Worm (Caenorhabditis elegans) whole organism, L1 larva: ENCODE measurements around the gene gldi-7.

Source experiments
- C34B4.2 ChIP-seq: sonication (generic microtip); optimal IDR thresholded peaks from 2 replicates; lab custom pipeline; 2017; ENCODE audit warnings: mild to moderate bottlenecking, missing genetic modification characterization, missing compliant biosample characterization
- ces-1 ChIP-seq: fragments of 150-350 bp; optimal IDR thresholded peaks from 2 replicates; lab custom pipeline; 2014; ENCODE audit warnings: missing biosample characterization, missing genetic modification reagents, missing genetic modification characterization
- elt-3 ChIP-seq, 6 experiments: fragments of 150-350 bp in 1 of 6; sonication (generic microtip); optimal IDR thresholded peaks; 2 replicates each; lab custom pipeline; 2017 to 2018; ENCODE audit warnings: missing biosample characterization in 6 of 6, missing genetic modification characterization in 6 of 6, inconsistent platforms in 1 of 6
- hpl-2 ChIP-seq: fragments of 150-350 bp; optimal IDR thresholded peaks from 2 replicates; lab custom pipeline; 2014; ENCODE audit warnings: missing biosample characterization, missing genetic modification reagents, missing genetic modification characterization
- lir-3 ChIP-seq: sonication (generic microtip); optimal IDR thresholded peaks from 2 replicates; lab custom pipeline; 2016; ENCODE audit warnings: mild to moderate bottlenecking, missing genetic modification characterization, moderate library complexity, missing compliant biosample characterization; ENCODE audit not compliant: poor library complexity
- nhr-237 ChIP-seq: fragments of 150-350 bp; optimal IDR thresholded peaks from 2 replicates; lab custom pipeline; 2014; ENCODE audit warnings: missing biosample characterization, missing genetic modification characterization
- unc-130 ChIP-seq: fragments of 150-350 bp; optimal IDR thresholded peaks from 2 replicates; lab custom pipeline; 2017; ENCODE audit warnings: missing biosample characterization, missing genetic modification characterization, inconsistent platforms

DNA sequence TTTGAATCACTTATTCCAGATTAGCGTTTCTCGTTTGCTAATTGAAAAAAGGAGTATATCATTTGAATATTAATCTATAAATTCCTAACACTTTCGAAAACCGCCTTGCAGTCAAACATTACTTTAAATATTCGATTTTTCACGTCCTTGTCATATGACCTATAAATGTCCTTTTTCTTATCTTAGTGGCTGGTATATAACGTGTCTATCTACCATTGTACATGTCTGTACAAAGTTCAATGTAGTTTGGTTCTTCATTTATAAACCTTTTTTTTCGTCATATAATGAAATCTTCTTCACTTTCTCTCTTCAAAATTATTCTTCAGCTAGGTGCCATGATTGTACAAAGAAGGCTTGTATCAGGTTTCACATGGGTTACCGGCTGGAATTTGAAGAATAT, 45.4 kb downstream of the gldi-7 start, which contains the start of gene gbh-2:
- TF ChIP-seq ces-1 (GFP tag; lab: Kevin White, UChicago) (no peak), hpl-2 (no peak), lir-3 (tag; lab: Kevin White, UChicago) (no peak), nhr-237 (tag; lab: Kevin White, UChicago) (no peak), unc-130 (tag; lab: Kevin White, UChicago) (no peak), C34B4.2 (tag; lab: Kevin White, UChicago) (no peak), elt-3 (tag; optimal IDR thresholded peaks at IDR 0.05; lab: Kevin White, UChicago) (peak in 2 of 6 experiments; percentile 64 to 67)
